Worm (Caenorhabditis elegans) whole organism, L1 larva: ENCODE measurements around the gene col-78.

Experiments used
- dpl-1 ChIP-seq, 3 experiments: fragments of 150-350 bp in 2 of 3; sonication (generic microtip) in 1 of 3; optimal IDR thresholded peaks; 2 replicates each; lab custom pipeline; 2014 to 2017; ENCODE audit warnings: missing biosample characterization in 3 of 3, missing genetic modification characterization in 3 of 3, missing genetic modification reagents in 3 of 3
- fos-1 ChIP-seq: fragments of 150-350 bp; optimal IDR thresholded peaks from 2 replicates; lab custom pipeline; 2014; ENCODE audit warnings: missing biosample characterization, missing genetic modification characterization
- jun-1 ChIP-seq: fragments of 150-350 bp; optimal IDR thresholded peaks from 2 replicates; lab custom pipeline; 2014; ENCODE audit warnings: missing biosample characterization, missing genetic modification reagents, missing genetic modification characterization
- lin-15B ChIP-seq: fragments of 150-350 bp; sonication (generic microtip); optimal IDR thresholded peaks from 3 replicates; lab custom pipeline; 2014; ENCODE audit warnings: missing biosample characterization, missing genetic modification characterization
- nhr-28 ChIP-seq: fragments of 150-350 bp; optimal IDR thresholded peaks from 2 replicates; lab custom pipeline; 2014; ENCODE audit warnings: missing biosample characterization, missing genetic modification characterization
- sup-37 ChIP-seq: fragments of 200-800 bp; sonication (Bioruptor generic); optimal IDR thresholded peaks from 2 replicates; lab custom pipeline; 2018; ENCODE audit warnings: mild to moderate bottlenecking, missing genetic modification characterization, missing compliant biosample characterization
- unc-62 ChIP-seq: fragments of 150-350 bp; optimal IDR thresholded peaks from 2 replicates; lab custom pipeline; 2014; ENCODE audit warnings: missing biosample characterization, missing genetic modification reagents, missing genetic modification characterization
- ztf-4 ChIP-seq: fragments of 150-350 bp; optimal IDR thresholded peaks from 2 replicates; lab custom pipeline; 2014; ENCODE audit warnings: missing biosample characterization, missing genetic modification characterization

DNA sequence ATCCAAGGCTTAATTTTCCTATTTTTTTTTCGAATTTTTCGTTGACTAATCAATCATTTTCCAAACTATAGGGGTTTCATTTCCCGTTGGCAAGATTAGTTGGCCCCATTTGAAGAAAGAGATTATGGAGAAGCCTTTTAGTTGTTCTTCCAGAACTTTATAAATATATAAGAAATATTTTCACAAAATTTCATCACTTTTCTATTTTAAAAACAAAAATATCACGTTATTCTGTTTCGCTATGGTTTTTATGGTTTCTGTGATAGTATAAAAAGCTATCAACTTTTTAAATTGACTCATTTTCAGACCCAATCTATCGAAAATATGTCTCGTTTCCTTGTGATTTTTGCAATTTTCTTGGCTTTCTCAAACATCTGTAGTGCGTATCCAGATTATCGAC lies 16.5 kb upstream of the col-78 start, which contains the start of gene nlp-78:
- TF ChIP-seq ztf-4 (tag; lab: Kevin White, UChicago) = no peak
- TF ChIP-seq nhr-28 (tag; lab: Kevin White, UChicago) = no peak
- no peak for TF ChIP-seq unc-62 (GFP tag; lab: Kevin White, UChicago)
- TF ChIP-seq lin-15B (tag; lab: Kevin White, UChicago) = no peak
- no peak for TF ChIP-seq jun-1 (tag; lab: Kevin White, UChicago)
- TF ChIP-seq fos-1 (tag; lab: Kevin White, UChicago) = no peak
- TF ChIP-seq sup-37 (GFP tag; lab: Kevin White, UChicago) = no peak
- TF ChIP-seq dpl-1 (GFP tag; optimal IDR thresholded peaks at IDR 0.05; lab: Kevin White, UChicago) = no peak
